Fruit fly (Drosophila melanogaster) whole organism, wandering third instar larva: Measurements from ENCODE around the gene CG7156.

ENCODE experiments used
- Abd-B ChIP-seq: fragments of >200 bp; optimal IDR thresholded peaks from 2 replicates; lab custom pipeline; 2017; ENCODE audit warnings: missing biosample characterization, missing genetic modification characterization
- CG32264 ChIP-seq: fragments of 200-800 bp; sonication (Bioruptor generic); optimal IDR thresholded peaks from 2 replicates; lab custom pipeline; 2016; ENCODE audit warnings: missing biosample characterization, missing genetic modification characterization
- CG9705 ChIP-seq: fragments of 200-800 bp; sonication (Bioruptor generic); optimal IDR thresholded peaks from 2 replicates; lab custom pipeline; 2018; ENCODE audit warnings: missing biosample characterization, mild to moderate bottlenecking, missing genetic modification characterization
- CrebA ChIP-seq: fragments of 200-800 bp; sonication (Bioruptor generic); optimal IDR thresholded peaks from 2 replicates; lab custom pipeline; 2016; ENCODE audit warnings: missing biosample characterization, mild to moderate bottlenecking, missing genetic modification characterization, borderline replicate concordance
- Dfd ChIP-seq: fragments of >200 bp; optimal IDR thresholded peaks from 2 replicates; lab custom pipeline; 2017; ENCODE audit warnings: missing biosample characterization, missing genetic modification characterization
- Dif ChIP-seq: fragments of 200-275, 200-300 bp; sonication (Bioruptor generic); optimal IDR thresholded peaks from 2 replicates; lab custom pipeline; 2018; ENCODE audit warnings: missing biosample characterization, missing genetic modification characterization; ENCODE audit not compliant: partially characterized antibody
- GATAd ChIP-seq: sonication (Bioruptor generic); optimal IDR thresholded peaks from 2 replicates; lab custom pipeline; 2016; ENCODE audit warnings: missing biosample characterization, missing genetic modification characterization
- HLH106 ChIP-seq: fragments of 200-800 bp; optimal IDR thresholded peaks from 3 replicates; lab custom pipeline; 2019; ENCODE audit warnings: missing biosample characterization, mild to moderate bottlenecking, missing genetic modification characterization, moderate library complexity
- Hnf4 ChIP-seq: fragments of 200-800 bp; sonication (Bioruptor generic); optimal IDR thresholded peaks from 2 replicates; lab custom pipeline; 2016; ENCODE audit warnings: missing biosample characterization, mild to moderate bottlenecking, missing genetic modification characterization
- Hr83 ChIP-seq: fragments of 200-300 bp; sonication (Bioruptor generic); optimal IDR thresholded peaks from 2 replicates; lab custom pipeline; 2016; ENCODE audit warnings: missing biosample characterization, mild to moderate bottlenecking, missing genetic modification characterization, moderate library complexity; ENCODE audit not compliant: poor library complexity, severe bottlenecking
- Jra ChIP-seq: sonication (Bioruptor generic); optimal IDR thresholded peaks from 2 replicates; lab custom pipeline; 2016; ENCODE audit warnings: missing biosample characterization, missing genetic modification characterization
- Mio ChIP-seq: sonication (Bioruptor generic); optimal IDR thresholded peaks from 2 replicates; lab custom pipeline; 2016; ENCODE audit warnings: missing biosample characterization, missing genetic modification characterization
- Myc ChIP-seq: fragments of >200 bp; optimal IDR thresholded peaks from 2 replicates; lab custom pipeline; 2017
- N ChIP-seq: fragments of >200 bp; optimal IDR thresholded peaks from 2 replicates; lab custom pipeline; 2018; ENCODE audit warnings: missing biosample characterization, missing external identifiers, missing genetic modification characterization
- OdsH ChIP-seq: fragments of 200-800 bp; sonication (Bioruptor generic); optimal IDR thresholded peaks from 2 replicates; lab custom pipeline; 2016; ENCODE audit warnings: missing biosample characterization, mild to moderate bottlenecking, missing genetic modification characterization
- Rel ChIP-seq, 2 experiments: fragments of 200-800 bp; sonication (Bioruptor generic) in 1 of 2; optimal IDR thresholded peaks; 2 replicates in 1 of 2; 3 replicates in 1 of 2; lab custom pipeline; 2016 to 2019; ENCODE audit warnings: mild to moderate bottlenecking in 2 of 2, missing biosample characterization in 2 of 2, missing genetic modification characterization in 2 of 2, moderate library complexity in 1 of 2
- Sp1 ChIP-seq: fragments of 200-800 bp; sonication (Bioruptor generic); optimal IDR thresholded peaks from 3 replicates; lab custom pipeline; 2019; ENCODE audit warnings: missing biosample characterization, mild to moderate bottlenecking, missing genetic modification characterization, moderate library complexity
- br ChIP-seq: fragments of 200-800 bp; sonication (Bioruptor generic); optimal IDR thresholded peaks from 2 replicates; lab custom pipeline; 2016; ENCODE audit warnings: missing biosample characterization, missing genetic modification characterization
- dsf ChIP-seq: sonication (Bioruptor generic); optimal IDR thresholded peaks from 2 replicates; lab custom pipeline; 2016; ENCODE audit warnings: missing biosample characterization, missing genetic modification characterization, borderline replicate concordance
- ey ChIP-seq: fragments of 200-800 bp; sonication (Bioruptor generic); optimal IDR thresholded peaks from 2 replicates; lab custom pipeline; 2016; ENCODE audit warnings: missing biosample characterization, missing genetic modification characterization
- foxo ChIP-seq, 2 experiments: fragments of 200-800 bp; sonication (Bioruptor generic); optimal IDR thresholded peaks; 2 replicates in 1 of 2; 3 replicates in 1 of 2; lab custom pipeline; 2016 to 2017; ENCODE audit warnings: missing biosample characterization in 2 of 2, missing genetic modification characterization in 2 of 2
- fru ChIP-seq: fragments of 200-800 bp; sonication (Bioruptor generic); optimal IDR thresholded peaks from 3 replicates; lab custom pipeline; 2016; ENCODE audit warnings: missing biosample characterization, mild to moderate bottlenecking, missing genetic modification characterization
- h ChIP-seq: fragments of 200-800 bp; sonication (Bioruptor generic); optimal IDR thresholded peaks from 3 replicates; lab custom pipeline; 2016; ENCODE audit warnings: missing biosample characterization, mild to moderate bottlenecking, missing genetic modification characterization
- lola ChIP-seq: fragments of >200 bp; optimal IDR thresholded peaks from 2 replicates; lab custom pipeline; 2017; ENCODE audit warnings: missing biosample characterization, missing genetic modification characterization
- pan ChIP-seq: fragments of >200 bp; optimal IDR thresholded peaks from 2 replicates; lab custom pipeline; 2017
- psq ChIP-seq: fragments of 200-800 bp; sonication (Bioruptor generic); optimal IDR thresholded peaks from 3 replicates; lab custom pipeline; 2017; ENCODE audit warnings: missing biosample characterization, mild to moderate bottlenecking, missing genetic modification characterization, moderate library complexity
- rgr ChIP-seq: fragments of 200-800 bp; sonication (Bioruptor generic); optimal IDR thresholded peaks from 3 replicates; lab custom pipeline; 2016; ENCODE audit warnings: missing biosample characterization, mild to moderate bottlenecking, missing genetic modification characterization
- sv ChIP-seq: fragments of 200-800 bp; sonication (Bioruptor generic); optimal IDR thresholded peaks from 3 replicates; lab custom pipeline; 2016; ENCODE audit warnings: missing biosample characterization, missing genetic modification characterization
- usp ChIP-seq: fragments of >200 bp; optimal IDR thresholded peaks from 2 replicates; lab custom pipeline; 2017; ENCODE audit warnings: missing biosample characterization, missing genetic modification characterization
- woc ChIP-seq: sonication (Bioruptor generic); optimal IDR thresholded peaks from 2 replicates; lab custom pipeline; 2016; ENCODE audit warnings: missing biosample characterization, mild to moderate bottlenecking, missing genetic modification characterization

Gene CG7156

dm6 chr3R:18230229-18230628 is 11.7 kb downstream of the CG7156 start:
- TF ChIP-seq fru (GFP tag; lab: Kevin White, UChicago) (no peak), sv (no peak)

DNA sequence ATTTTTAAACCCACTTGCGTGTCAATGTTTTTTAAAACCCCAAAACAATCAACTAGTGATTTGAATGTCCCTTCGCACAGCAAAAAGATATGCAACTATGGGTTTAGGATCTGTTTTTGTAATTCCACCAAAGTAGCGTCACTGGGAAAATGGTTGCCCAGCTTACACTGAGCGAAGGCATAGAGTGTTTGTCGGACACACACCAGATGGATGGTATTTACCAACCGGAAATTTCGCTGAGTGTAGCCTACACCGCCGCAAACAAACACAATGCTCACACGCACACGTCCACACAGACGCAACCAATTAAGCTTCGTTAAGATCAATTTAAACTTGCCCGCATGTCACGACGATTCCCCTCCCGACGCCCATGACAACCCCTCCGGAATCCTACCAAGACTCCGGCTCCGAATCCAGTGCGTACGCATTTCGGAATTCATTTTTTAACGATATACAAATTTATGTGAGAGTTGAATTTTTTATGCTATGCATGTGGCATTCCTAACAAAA is 13.2 kb downstream of the CG7156 start:
- TF ChIP-seq rgr (GFP tag; lab: Kevin White, UChicago) (peak; percentile 3), psq (GFP tag; lab: Kevin White, UChicago) (no peak), foxo (GFP tag; optimal IDR thresholded peaks at IDR 0.05; lab: Kevin White, UChicago) (peak in 1 of 2 experiments; percentile 9), lola (GFP tag; lab: Kevin White, UChicago) (no peak), CG9705 (GFP tag; lab: Kevin White, UChicago) (no peak), dsf (GFP tag; lab: Kevin White, UChicago) (no peak), Hr83 (GFP tag; lab: Kevin White, UChicago) (no peak)

- no peak for TF ChIP-seq br (GFP tag; lab: Kevin White, UChicago)
Observed at dm6 chr3R:18227385-18227784, 14.6 kb downstream of the CG7156 start.

- TF ChIP-seq Abd-B, result no peak
- no peak for TF ChIP-seq N (GFP tag; lab: Kevin White, UChicago)
- no peak for TF ChIP-seq ey (GFP tag; lab: Kevin White, UChicago)
- no peak for TF ChIP-seq CG9705 (GFP tag; lab: Kevin White, UChicago)
- no peak for TF ChIP-seq CrebA (GFP tag; lab: Kevin White, UChicago)
- TF ChIP-seq psq (GFP tag; lab: Kevin White, UChicago), result no peak
- no peak for TF ChIP-seq sv
- TF ChIP-seq, all 38 proteins: peak for 0
Observed at dm6 chr3R:18226809-18227157, 15.2 kb downstream of the CG7156 start.

- no peak for TF ChIP-seq fru (GFP tag; lab: Kevin White, UChicago)
- no peak for TF ChIP-seq Rel (GFP tag; optimal IDR thresholded peaks at IDR 0.05; lab: Kevin White, UChicago)
- TF ChIP-seq Rel (tag; optimal IDR thresholded peaks at IDR 0.05; lab: Kevin White, UChicago), result peak; percentile 95
- peak in 1 of 2 experiments; percentile 15 for TF ChIP-seq foxo (GFP tag; optimal IDR thresholded peaks at IDR 0.05; lab: Kevin White, UChicago)
- TF ChIP-seq br (GFP tag; lab: Kevin White, UChicago), result no peak
- no peak for TF ChIP-seq OdsH (GFP tag; lab: Kevin White, UChicago)
- TF ChIP-seq Hnf4, result peak; percentile 1
- no peak for TF ChIP-seq Abd-B
- no peak for TF ChIP-seq rgr (GFP tag; lab: Kevin White, UChicago)
- TF ChIP-seq woc (GFP tag; lab: Kevin White, UChicago), result no peak
- TF ChIP-seq CG32264, result no peak
- peak; percentile 5 for TF ChIP-seq dsf (GFP tag; lab: Kevin White, UChicago)
- no peak for TF ChIP-seq pan (lab: Kevin White, UChicago)
- peak; percentile 13 for TF ChIP-seq Sp1 (GFP tag; lab: Kevin White, UChicago)
- TF ChIP-seq Hr83 (GFP tag; lab: Kevin White, UChicago), result no peak
- no peak for TF ChIP-seq Myc (lab: Kevin White, UChicago)
- TF ChIP-seq Mio (GFP tag; lab: Kevin White, UChicago), result no peak
- peak; percentile 34 for TF ChIP-seq h (GFP tag; lab: Kevin White, UChicago)
- peak; percentile 4 for TF ChIP-seq Dif (GFP tag; lab: Kevin White, UChicago)
- TF ChIP-seq HLH106 (tag; lab: Kevin White, UChicago), result peak; percentile 10
- no peak for TF ChIP-seq usp (GFP tag; lab: Kevin White, UChicago)
- TF ChIP-seq N (GFP tag; lab: Kevin White, UChicago), result no peak
- TF ChIP-seq Jra (GFP tag; lab: Kevin White, UChicago), result no peak
- TF ChIP-seq Dfd (GFP tag; lab: Kevin White, UChicago), result no peak
- no peak for TF ChIP-seq GATAd (GFP tag; lab: Kevin White, UChicago)
Observed at dm6 chr3R:18226043-18226808, 15.7 kb downstream of the CG7156 start, which contains the start of the genes CG7168 and Mdh2. TSS of gene CG7168 (minus strand) at chr3R:18226082. TSS of gene Mdh2 (plus strand) at chr3R:18226396.
